Worm (Caenorhabditis elegans) whole organism, young adult: Measurements from ENCODE around the gene gcna-1.

Experiments used
- B0035.1 ChIP-seq: sonication (generic microtip); optimal IDR thresholded peaks from 2 replicates; lab custom pipeline; 2016; ENCODE audit warnings: missing genetic modification characterization, mild to moderate bottlenecking, missing compliant biosample characterization, missing genotype, missing genetic modification reagents
- B0336.3 ChIP-seq: fragments of 200-800 bp; sonication (Bioruptor generic); IDR thresholded peaks from 2 replicates; pipeline ENCODE4 v1.3.6; 2022; ENCODE audit warnings: missing genetic modification characterization, missing compliant biosample characterization
- C17E4.6 ChIP-seq: fragments of 200-800 bp; sonication (Bioruptor generic); IDR thresholded peaks from 2 replicates; pipeline ENCODE4 v1.3.6; 2022; ENCODE audit warnings: missing genetic modification reagents, missing genetic modification characterization, missing compliant biosample characterization
- F37B4.10 ChIP-seq: fragments of 200-800 bp; sonication (Bioruptor generic); IDR thresholded peaks from 2 replicates; pipeline ENCODE4 v1.3.6; 2022; ENCODE audit warnings: missing genetic modification characterization, missing compliant biosample characterization
- F49E8.2 ChIP-seq: sonication (generic microtip); optimal IDR thresholded peaks from 3 replicates; lab custom pipeline; 2017; ENCODE audit warnings: missing genetic modification characterization, mild to moderate bottlenecking, missing compliant biosample characterization, antibody characterized with exemption, moderate library complexity; ENCODE audit not compliant: insufficient read depth
- Y95B8A.8 ChIP-seq: fragments of 200-800 bp; sonication (Bioruptor generic); IDR thresholded peaks from 2 replicates; pipeline ENCODE4 v1.3.6; 2022; ENCODE audit warnings: missing genetic modification reagents, missing genetic modification characterization, missing compliant biosample characterization
- akir-1 ChIP-seq: fragments of 200-800 bp; sonication (Bioruptor generic); optimal IDR thresholded peaks from 2 replicates; lab custom pipeline; 2018; ENCODE audit warnings: mild to moderate bottlenecking, missing genetic modification characterization, moderate library complexity, missing compliant biosample characterization
- ama-1 ChIP-seq, 3 experiments: fragments of 150-350 bp in 1 of 3; sonication (generic microtip) in 2 of 3; optimal IDR thresholded peaks; 2 replicates each; lab custom pipeline; 2014 to 2018; ENCODE audit warnings: missing biosample characterization in 2 of 3, missing genetic modification characterization in 2 of 3, missing genetic modification reagents in 2 of 3
- aptf-2 ChIP-seq: fragments of 200-800 bp; sonication (Bioruptor generic); conservative IDR thresholded peaks from 2 replicates; pipeline ENCODE4 v1.3.6; 2022; ENCODE audit warnings: missing genetic modification reagents, missing genetic modification characterization, missing compliant biosample characterization
- athp-1 ChIP-seq: sonication (generic microtip); optimal IDR thresholded peaks from 2 replicates; lab custom pipeline; 2017; ENCODE audit warnings: mild to moderate bottlenecking, missing genetic modification characterization, missing compliant biosample characterization
- attf-6 ChIP-seq: fragments of 200-800 bp; sonication (Bioruptor generic); IDR thresholded peaks from 2 replicates; pipeline ENCODE4 v1.3.6; 2022; ENCODE audit warnings: missing genetic modification reagents, missing genetic modification characterization, missing compliant biosample characterization
- ccch-3 ChIP-seq: fragments of 200-800 bp; sonication (Bioruptor generic); optimal IDR thresholded peaks from 2 replicates; lab custom pipeline; 2018; ENCODE audit warnings: mild to moderate bottlenecking, missing genetic modification characterization, missing compliant biosample characterization
- ceh-58 ChIP-seq: fragments of 200-800 bp; sonication (Bioruptor generic); IDR thresholded peaks from 2 replicates; pipeline ENCODE4 v1.3.6; 2022; ENCODE audit warnings: missing genetic modification characterization, missing compliant biosample characterization
- ceh-91 ChIP-seq: fragments of 200-800 bp; sonication (Bioruptor generic); IDR thresholded peaks from 2 replicates; pipeline ENCODE4 v1.3.6; 2022; ENCODE audit warnings: missing genetic modification reagents, missing genetic modification characterization, missing compliant biosample characterization
- gei-17 ChIP-seq: fragments of 200-800 bp; sonication (Bioruptor generic); optimal IDR thresholded peaks from 2 replicates; lab custom pipeline; 2018; ENCODE audit warnings: mild to moderate bottlenecking, missing genetic modification characterization, missing compliant biosample characterization
- hlh-12 ChIP-seq: sonication (generic microtip); optimal IDR thresholded peaks from 2 replicates; lab custom pipeline; 2016; ENCODE audit warnings: missing genetic modification characterization, missing compliant biosample characterization
- hmg-1.2 ChIP-seq: fragments of 200-800 bp; sonication (Bioruptor generic); IDR thresholded peaks from 2 replicates; pipeline ENCODE4 v1.3.6; 2022; ENCODE audit warnings: missing genetic modification reagents, missing genetic modification characterization, missing compliant biosample characterization
- hrde-1 ChIP-seq: sonication (generic microtip); optimal IDR thresholded peaks from 2 replicates; lab custom pipeline; 2016; ENCODE audit warnings: missing genetic modification characterization, mild to moderate bottlenecking, missing compliant biosample characterization, moderate library complexity, missing genotype, missing genetic modification reagents, borderline replicate concordance
- lin-35 ChIP-seq, 3 experiments: fragments of 150-350 bp in 2 of 3; sonication (generic microtip) in 1 of 3; optimal IDR thresholded peaks; 2 replicates each; lab custom pipeline; 2014 to 2018; ENCODE audit warnings: missing biosample characterization in 3 of 3, missing genetic modification characterization in 3 of 3, missing genetic modification reagents in 3 of 3
- lin-40 ChIP-seq: sonication (generic microtip); optimal IDR thresholded peaks from 2 replicates; lab custom pipeline; 2016; ENCODE audit warnings: missing genetic modification characterization, mild to moderate bottlenecking, missing compliant biosample characterization, missing genotype, missing genetic modification reagents
- lsy-27 ChIP-seq: sonication (generic microtip); optimal IDR thresholded peaks from 2 replicates; lab custom pipeline; 2017; ENCODE audit warnings: missing genetic modification characterization, mild to moderate bottlenecking, missing compliant biosample characterization, antibody characterized with exemption, missing genotype, borderline replicate concordance; ENCODE audit not compliant: insufficient read depth
- madf-6 ChIP-seq: fragments of 200-800 bp; sonication (Bioruptor generic); IDR thresholded peaks from 2 replicates; pipeline ENCODE4 v1.3.6; 2022; ENCODE audit warnings: missing genetic modification reagents, missing genetic modification characterization, missing compliant biosample characterization
- nfya-1 ChIP-seq: sonication (generic microtip); optimal IDR thresholded peaks from 2 replicates; lab custom pipeline; 2017; ENCODE audit warnings: antibody characterized with exemption, missing compliant biosample characterization, missing genetic modification characterization, borderline replicate concordance; ENCODE audit not compliant: insufficient read depth
- nfyb-1 ChIP-seq: fragments of 200-800 bp; sonication (Bioruptor generic); IDR thresholded peaks from 2 replicates; pipeline ENCODE4 v1.3.6; 2022; ENCODE audit warnings: missing genetic modification reagents, missing genetic modification characterization, missing compliant biosample characterization
- nhr-120 ChIP-seq: fragments of 200-800 bp; sonication (Bioruptor generic); IDR thresholded peaks from 2 replicates; pipeline ENCODE4 v1.3.6; 2022; ENCODE audit warnings: missing genetic modification characterization, missing compliant biosample characterization
- nhr-80 ChIP-seq: sonication (generic microtip); optimal IDR thresholded peaks from 2 replicates; lab custom pipeline; 2016; ENCODE audit warnings: missing genetic modification characterization, missing compliant biosample characterization
- nhr-90 ChIP-seq: sonication (generic microtip); optimal IDR thresholded peaks from 2 replicates; lab custom pipeline; 2016; ENCODE audit warnings: missing genotype, mild to moderate bottlenecking, missing genetic modification characterization, missing compliant biosample characterization
- repo-1 ChIP-seq: sonication (generic microtip); optimal IDR thresholded peaks from 2 replicates; lab custom pipeline; 2017; ENCODE audit warnings: mild to moderate bottlenecking, missing genetic modification characterization, missing compliant biosample characterization
- rpc-1 ChIP-seq, 2 experiments: fragments of 150-350 bp in 1 of 2; sonication (generic microtip) in 1 of 2; optimal IDR thresholded peaks; 2 replicates each; lab custom pipeline; 2014 to 2018; ENCODE audit warnings: missing biosample characterization in 1 of 2, missing genetic modification characterization in 1 of 2, missing genetic modification reagents in 1 of 2, missing genotype in 1 of 2
- snpc-4 ChIP-seq, 5 experiments: fragments of 150-350 bp in 1 of 5; sonication (generic microtip) in 4 of 5; optimal IDR thresholded peaks; 2 replicates each; lab custom pipeline; 2014 to 2018; ENCODE audit warnings: missing genetic modification characterization in 5 of 5, missing biosample characterization in 3 of 5, antibody characterized with exemption in 2 of 5, mild to moderate bottlenecking in 2 of 5, missing compliant biosample characterization in 2 of 5, missing genotype in 2 of 5, moderate library complexity in 2 of 5, missing genetic modification reagents in 1 of 5
- unc-62 ChIP-seq: fragments of 150-350 bp; optimal IDR thresholded peaks from 2 replicates; lab custom pipeline; 2014; ENCODE audit warnings: missing biosample characterization, missing genetic modification reagents, missing genetic modification characterization
- ztf-22 ChIP-seq: fragments of 200-800 bp; sonication (Bioruptor generic); optimal IDR thresholded peaks from 2 replicates; lab custom pipeline; 2018; ENCODE audit warnings: mild to moderate bottlenecking, missing genetic modification characterization, moderate library complexity, missing compliant biosample characterization

The gcna-1 gene

ce11 chrIII:5964058-5964632 lies 44.7 kb downstream of the gcna-1 start:
- TF ChIP-seq snpc-4 (GFP tag; optimal IDR thresholded peaks at IDR 0.05; lab: Kevin White, UChicago) = no peak
- TF ChIP-seq snpc-4 (tag; optimal IDR thresholded peaks at IDR 0.05; lab: Kevin White, UChicago) = no peak
- no peak for TF ChIP-seq madf-6 (GFP tag; lab: Robert Waterston, UW)
- peak; percentile 28; the same call in 1 of the 2 replicates for TF ChIP-seq hmg-1.2
- TF ChIP-seq gei-17 (GFP tag; lab: Kevin White, UChicago) = no peak
- no peak for TF ChIP-seq Y95B8A.8 (GFP tag; lab: Robert Waterston, UW)
- TF ChIP-seq nfya-1 = no peak
- TF ChIP-seq lsy-27 (tag; lab: Kevin White, UChicago) = no peak
- no peak for TF ChIP-seq nhr-120 (GFP tag; lab: Robert Waterston, UW)
- no peak for TF ChIP-seq ceh-91
- TF ChIP-seq ama-1 (optimal IDR thresholded peaks at IDR 0.05; lab: Kevin White, UChicago) = no peak
- no peak for TF ChIP-seq ama-1 (GFP tag; optimal IDR thresholded peaks at IDR 0.05; lab: Kevin White, UChicago)
- no peak for TF ChIP-seq B0035.1 (tag; lab: Kevin White, UChicago)
- TF ChIP-seq ceh-58 = no peak
- TF ChIP-seq nhr-80 (tag; lab: Kevin White, UChicago) = peak; percentile 79
- no peak for TF ChIP-seq nhr-90 (tag; lab: Kevin White, UChicago)
- no peak for TF ChIP-seq akir-1
- no peak for TF ChIP-seq unc-62
- no peak for TF ChIP-seq nfyb-1 (GFP tag; lab: Robert Waterston, UW)

- no peak for TF ChIP-seq C17E4.6 (GFP tag; lab: Robert Waterston, UW)
- TF ChIP-seq F49E8.2 = no peak
- no peak for TF ChIP-seq rpc-1 (optimal IDR thresholded peaks at IDR 0.05; lab: Kevin White, UChicago)
- TF ChIP-seq rpc-1 (tag; optimal IDR thresholded peaks at IDR 0.05; lab: Kevin White, UChicago) = no peak
- TF ChIP-seq ccch-3 = no peak
- no peak for TF ChIP-seq repo-1 (tag; lab: Kevin White, UChicago)
- no peak for TF ChIP-seq athp-1 (tag; lab: Kevin White, UChicago)
- no peak for TF ChIP-seq attf-6 (GFP tag; lab: Robert Waterston, UW)
- TF ChIP-seq hlh-12 = no peak
- TF ChIP-seq hrde-1 (tag; lab: Kevin White, UChicago) = no peak
- no peak for TF ChIP-seq aptf-2 (GFP tag; lab: Robert Waterston, UW)
- TF ChIP-seq lin-40 (tag; lab: Kevin White, UChicago) = no peak
- TF ChIP-seq B0336.3 (GFP tag; lab: Robert Waterston, UW) = no peak
- no peak for TF ChIP-seq lin-35 (GFP tag; optimal IDR thresholded peaks at IDR 0.05; lab: Kevin White, UChicago)
- TF ChIP-seq ztf-22 (GFP tag; lab: Kevin White, UChicago) = no peak
Measured at ce11 chrIII:5961560-5961959, 47.3 kb downstream of the gcna-1 start.

ce11 chrIII:5959049-5959448 lies 49.8 kb downstream of the gcna-1 start:
- TF ChIP-seq F37B4.10 (GFP tag; lab: Robert Waterston, UW) (no peak), B0336.3 (GFP tag; lab: Robert Waterston, UW) (no peak)
- TF ChIP-seq, all 124 proteins: peak for 0
